Fruit fly (Drosophila melanogaster): ENCODE data around the gene CG7049.

Gene CG7049

DNA sequence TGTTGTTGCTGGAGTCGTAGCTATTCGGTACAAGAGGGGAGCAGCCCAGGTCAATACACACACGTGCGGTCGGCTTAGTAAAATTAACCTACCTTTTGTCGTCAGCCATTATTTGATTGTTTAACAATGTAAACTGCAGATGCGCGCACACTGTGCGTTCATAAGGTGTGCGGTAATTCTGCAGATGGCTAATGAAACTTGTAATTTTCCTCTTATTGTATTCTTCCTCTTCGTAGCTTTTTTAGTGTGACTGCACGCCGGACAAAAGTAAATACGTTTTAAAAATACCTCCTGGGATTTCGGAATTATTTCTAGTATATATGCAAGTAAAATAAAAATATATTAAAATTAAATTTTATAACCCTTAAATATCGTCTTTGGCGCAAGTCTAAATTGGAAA lies 35.2 kb upstream of the CG7049 start, which contains the start of gene Prp4k (continued):
- no peak for TF ChIP-seq CG8359 (GFP tag; optimal IDR thresholded peaks at IDR 0.05; ENCODE audit: borderline replicate concordance)
- no peak for TF ChIP-seq Hr51 (GFP tag; optimal IDR thresholded peaks at IDR 0.05)
- no peak for TF ChIP-seq Nf-YC (tag; optimal IDR thresholded peaks at IDR 0.05)
- no peak for TF ChIP-seq tio (GFP tag; optimal IDR thresholded peaks at IDR 0.05)
- TF ChIP-seq Bgb (GFP tag; IDR thresholded peaks at IDR 0.05; ENCODE audit: partially characterized antibody): no peak
- TF ChIP-seq Adf1 (GFP tag; IDR thresholded peaks at IDR 0.05): no peak
- no peak for TF ChIP-seq stc (GFP tag; IDR thresholded peaks at IDR 0.05)
- no peak for TF ChIP-seq seq (GFP tag; IDR thresholded peaks at IDR 0.05)
- no peak for TF ChIP-seq odd (GFP tag; optimal IDR thresholded peaks at IDR 0.05)
- TF ChIP-seq Dad (GFP tag; optimal IDR thresholded peaks at IDR 0.05): no peak
- no peak for TF ChIP-seq phol (tag; optimal IDR thresholded peaks at IDR 0.05)
- no peak for TF ChIP-seq cg (GFP tag; optimal IDR thresholded peaks at IDR 0.05)
- no peak for TF ChIP-seq CG7556 (GFP tag; optimal IDR thresholded peaks at IDR 0.05)
- no peak for TF ChIP-seq otp (GFP tag; IDR thresholded peaks at IDR 0.05)
- peak; percentile 92 for TF ChIP-seq CG17385 (GFP tag; optimal IDR thresholded peaks at IDR 0.05)
- no peak for TF ChIP-seq hkb (optimal IDR thresholded peaks at IDR 0.05)
- TF ChIP-seq hkb (GFP tag; IDR thresholded peaks at IDR 0.05): no peak
- no peak for TF ChIP-seq Abd-B (GFP tag; optimal IDR thresholded peaks at IDR 0.05)
- no peak for TF ChIP-seq Six4 (GFP tag; optimal IDR thresholded peaks at IDR 0.05)
- TF ChIP-seq ro (GFP tag; IDR thresholded peaks at IDR 0.05): no peak
- no peak for TF ChIP-seq H2.0 (GFP tag; IDR thresholded peaks at IDR 0.05)
- no peak for TF ChIP-seq CG10462 (GFP tag; optimal IDR thresholded peaks at IDR 0.05)
- TF ChIP-seq cad (GFP tag; optimal IDR thresholded peaks at IDR 0.05): no peak
- no peak for TF ChIP-seq schlank (tag; optimal IDR thresholded peaks at IDR 0.05)
- TF ChIP-seq NfI (GFP tag; optimal IDR thresholded peaks at IDR 0.05): no peak
- TF ChIP-seq CG11695 (GFP tag; IDR thresholded peaks at IDR 0.05): no peak
- TF ChIP-seq nom (GFP tag; optimal IDR thresholded peaks at IDR 0.05): peak; percentile 49
- no peak for TF ChIP-seq CG8924 (tag; optimal IDR thresholded peaks at IDR 0.05)
- no peak for TF ChIP-seq repo (GFP tag; optimal IDR thresholded peaks at IDR 0.05)
- TF ChIP-seq CG33213 (GFP tag; optimal IDR thresholded peaks at IDR 0.05): no peak
- no peak for TF ChIP-seq Dip3 (GFP tag; optimal IDR thresholded peaks at IDR 0.05)
- TF ChIP-seq Mes4 (GFP tag; optimal IDR thresholded peaks at IDR 0.05): no peak
- TF ChIP-seq cas (GFP tag; IDR thresholded peaks at IDR 0.05): no peak
- no peak for TF ChIP-seq Bteb2 (GFP tag; optimal IDR thresholded peaks at IDR 0.05)
- TF ChIP-seq CG10959 (GFP tag; IDR thresholded peaks at IDR 0.05): no peak
- no peak for TF ChIP-seq CG32772 (GFP tag; IDR thresholded peaks at IDR 0.05)
- TF ChIP-seq CG7987 (GFP tag; optimal IDR thresholded peaks at IDR 0.05): no peak
- no peak for TF ChIP-seq fd102C (GFP tag; optimal IDR thresholded peaks at IDR 0.05)
- TF ChIP-seq pb (GFP tag; optimal IDR thresholded peaks at IDR 0.05): no peak
- peak; percentile 21 for TF ChIP-seq Fer1 (GFP tag; optimal IDR thresholded peaks at IDR 0.05)
- no peak for TF ChIP-seq Sox100B (GFP tag; optimal IDR thresholded peaks at IDR 0.05)
- no peak for TF ChIP-seq CG13296 (GFP tag; optimal IDR thresholded peaks at IDR 0.05)
- TF ChIP-seq caup (GFP tag; optimal IDR thresholded peaks at IDR 0.05; ENCODE audit: severe bottlenecking): no peak
- no peak for TF ChIP-seq Vsx1 (GFP tag; optimal IDR thresholded peaks at IDR 0.05)
- TF ChIP-seq pzg (GFP tag; optimal IDR thresholded peaks at IDR 0.05): peak; percentile 50
- TF ChIP-seq Atf3 (GFP tag; optimal IDR thresholded peaks at IDR 0.05): no peak
- no peak for TF ChIP-seq HLH3B (GFP tag; IDR thresholded peaks at IDR 0.05)
